Fruit fly (Drosophila melanogaster) whole organism, embryonic: ENCODE results near the gene CG32695.

Experiments
- Bgb ChIP-seq: fragments of 200-800 bp; sonication (Bioruptor generic); IDR thresholded peaks from 2 replicates; pipeline ENCODE4 v1.3.6; 2022; ENCODE audit warnings: missing biosample characterization, missing genetic modification characterization; ENCODE audit not compliant: partially characterized antibody
- CG11247 ChIP-seq: fragments of 200-800 bp; sonication (Bioruptor generic); IDR thresholded peaks from 2 replicates; pipeline ENCODE4 v1.3.6; 2022; ENCODE audit warnings: missing biosample characterization, missing genetic modification characterization
- CG1233 ChIP-seq: fragments of 200-800 bp; sonication (Bioruptor generic); optimal IDR thresholded peaks from 4 replicates; lab custom pipeline; 2018; ENCODE audit warnings: missing biosample characterization, mild to moderate bottlenecking, missing genetic modification characterization
- CG13775 ChIP-seq: fragments of 200-800 bp; sonication (Bioruptor generic); optimal IDR thresholded peaks from 3 replicates; lab custom pipeline; 2017; ENCODE audit warnings: missing biosample characterization, mild to moderate bottlenecking, missing genetic modification characterization
- CG16779 ChIP-seq: fragments of 200-800 bp; sonication (Bioruptor generic); IDR thresholded peaks from 2 replicates; pipeline ENCODE4 v1.3.6; 2022; ENCODE audit warnings: missing biosample characterization, missing genetic modification characterization
- CG17385 ChIP-seq: fragments of 200-800 bp; sonication (Bioruptor generic); optimal IDR thresholded peaks from 3 replicates; lab custom pipeline; 2018; ENCODE audit warnings: missing biosample characterization, mild to moderate bottlenecking, missing genetic modification characterization
- CG1832 ChIP-seq: fragments of 200-800 bp; sonication (Bioruptor generic); optimal IDR thresholded peaks from 2 replicates; lab custom pipeline; 2017; ENCODE audit warnings: missing biosample characterization, mild to moderate bottlenecking, missing genetic modification characterization, inconsistent platforms
- CG18619 ChIP-seq: fragments of 200-800 bp; sonication (Bioruptor generic); optimal IDR thresholded peaks from 3 replicates; lab custom pipeline; 2017; ENCODE audit warnings: missing biosample characterization, mild to moderate bottlenecking, missing genetic modification characterization
- CG2116 ChIP-seq: fragments of 200-800 bp; sonication (Bioruptor generic); optimal IDR thresholded peaks from 3 replicates; lab custom pipeline; 2018; ENCODE audit warnings: missing biosample characterization, mild to moderate bottlenecking, missing genetic modification characterization
- CG2875 ChIP-seq: fragments of 200-800 bp; sonication (Bioruptor generic); optimal IDR thresholded peaks from 2 replicates; lab custom pipeline; 2017; ENCODE audit warnings: missing biosample characterization, mild to moderate bottlenecking, missing genetic modification characterization, missing genetic modification reagents
- CG32532 ChIP-seq: fragments of 200-800 bp; sonication (Bioruptor generic); IDR thresholded peaks from 2 replicates; pipeline ENCODE4 v1.3.6; 2022; ENCODE audit warnings: missing biosample characterization, missing genetic modification characterization
- CG32767 ChIP-seq: fragments of 200-800 bp; sonication (Bioruptor generic); IDR thresholded peaks from 2 replicates; pipeline ENCODE4 v1.3.6; 2022; ENCODE audit warnings: missing biosample characterization, missing genetic modification characterization
- CG34376 ChIP-seq: fragments of 200-800 bp; sonication (Bioruptor generic); optimal IDR thresholded peaks from 2 replicates; lab custom pipeline; 2018; ENCODE audit warnings: missing biosample characterization, mild to moderate bottlenecking, missing genetic modification characterization
- CG3995 ChIP-seq: fragments of 200-800 bp; sonication (Bioruptor generic); optimal IDR thresholded peaks from 3 replicates; lab custom pipeline; 2016; ENCODE audit warnings: missing biosample characterization, missing genetic modification characterization
- CG7271 ChIP-seq: fragments of 200-800 bp; sonication (Bioruptor generic); optimal IDR thresholded peaks from 2 replicates; lab custom pipeline; 2018; ENCODE audit warnings: missing biosample characterization, mild to moderate bottlenecking, missing genetic modification characterization, moderate library complexity
- CG7556 ChIP-seq: fragments of 200-800 bp; sonication (Bioruptor generic); optimal IDR thresholded peaks from 2 replicates; lab custom pipeline; 2017; ENCODE audit warnings: missing biosample characterization, mild to moderate bottlenecking, missing genetic modification characterization
- CG9727 ChIP-seq: fragments of 200-800 bp; sonication (Bioruptor generic); optimal IDR thresholded peaks from 3 replicates; lab custom pipeline; 2017; ENCODE audit warnings: missing biosample characterization, mild to moderate bottlenecking, missing genetic modification characterization
- CG9932 ChIP-seq: fragments of 200-800 bp; sonication (Bioruptor generic); IDR thresholded peaks from 2 replicates; pipeline ENCODE4 v1.3.6; 2022; ENCODE audit warnings: missing biosample characterization, missing genetic modification characterization
- CkIIα-i1 ChIP-seq: fragments of 200-800 bp; sonication (Bioruptor generic); IDR thresholded peaks from 2 replicates; pipeline ENCODE4 v1.3.6; 2022; ENCODE audit warnings: missing biosample characterization, missing genetic modification characterization
- CoRest ChIP-seq: fragments of 200-800 bp; sonication (Bioruptor generic); optimal IDR thresholded peaks from 3 replicates; lab custom pipeline; 2018; ENCODE audit warnings: missing biosample characterization, mild to moderate bottlenecking, missing genetic modification characterization, moderate library complexity
- Dp ChIP-seq: fragments of 200-800 bp; sonication (Bioruptor generic); optimal IDR thresholded peaks from 2 replicates; lab custom pipeline; 2018; ENCODE audit warnings: missing biosample characterization, mild to moderate bottlenecking, missing genetic modification characterization, moderate library complexity
- E2f2 ChIP-seq: fragments of 200-800 bp; sonication (Bioruptor generic); IDR thresholded peaks from 2 replicates; pipeline ENCODE4 v1.3.6; 2022; ENCODE audit warnings: missing biosample characterization, missing genetic modification characterization
- HHEX ChIP-seq: fragments of 200-800 bp; sonication (Bioruptor generic); optimal IDR thresholded peaks from 3 replicates; lab custom pipeline; 2017; ENCODE audit warnings: missing biosample characterization, mild to moderate bottlenecking, missing genetic modification characterization, missing genetic modification reagents
- Hmr ChIP-seq: fragments of 200-800 bp; sonication (Bioruptor generic); optimal IDR thresholded peaks from 3 replicates; lab custom pipeline; 2017; ENCODE audit warnings: mild to moderate bottlenecking, missing biosample characterization, missing genetic modification reagents, missing genetic modification characterization
- Hsf ChIP-seq: fragments of 200-800 bp; sonication (Bioruptor generic); optimal IDR thresholded peaks from 3 replicates; lab custom pipeline; 2016; ENCODE audit warnings: missing biosample characterization, missing genetic modification characterization
- Lhr ChIP-seq: fragments of 200-800 bp; sonication (Bioruptor generic); optimal IDR thresholded peaks from 3 replicates; lab custom pipeline; 2017; ENCODE audit warnings: mild to moderate bottlenecking, missing biosample characterization, missing genetic modification reagents, missing genetic modification characterization
- Optix ChIP-seq: fragments of 200-800 bp; sonication (Bioruptor generic); IDR thresholded peaks from 3 replicates; pipeline ENCODE4 v1.3.6; 2022; ENCODE audit warnings: missing biosample characterization, missing genetic modification characterization
- Ptx1 ChIP-seq: fragments of 200-800 bp; sonication (Bioruptor generic); IDR thresholded peaks from 2 replicates; pipeline ENCODE4 v1.3.6; 2022; ENCODE audit warnings: missing biosample characterization, missing genetic modification characterization
- Scr ChIP-seq: fragments of 200-800 bp; sonication (Bioruptor generic); IDR thresholded peaks from 2 replicates; pipeline ENCODE4 v1.3.6; 2022; ENCODE audit warnings: missing biosample characterization, missing genetic modification characterization; ENCODE audit not compliant: partially characterized antibody
- Sox102F ChIP-seq: fragments of 200-800 bp; sonication (Bioruptor generic); optimal IDR thresholded peaks from 2 replicates; lab custom pipeline; 2018; ENCODE audit warnings: missing biosample characterization, mild to moderate bottlenecking, missing genetic modification characterization, moderate library complexity
- Ssrp ChIP-seq: fragments of 200-800 bp; sonication (Bioruptor generic); optimal IDR thresholded peaks from 2 replicates; lab custom pipeline; 2018; ENCODE audit warnings: missing biosample characterization, mild to moderate bottlenecking, missing genetic modification characterization, moderate library complexity
- bcd ChIP-seq: fragments of 200-800 bp; sonication (Bioruptor generic); optimal IDR thresholded peaks from 2 replicates; lab custom pipeline; 2017; ENCODE audit warnings: missing biosample characterization, mild to moderate bottlenecking, missing genetic modification characterization
- crc ChIP-seq: fragments of 200-800 bp; sonication (Bioruptor generic); optimal IDR thresholded peaks from 2 replicates; lab custom pipeline; 2016; ENCODE audit warnings: missing biosample characterization, missing genetic modification characterization
- cwo ChIP-seq: fragments of 200-800 bp; sonication (Bioruptor generic); optimal IDR thresholded peaks from 3 replicates; lab custom pipeline; 2017; ENCODE audit warnings: missing biosample characterization, missing genetic modification characterization, mild to moderate bottlenecking, moderate library complexity, missing genetic modification reagents
- dan ChIP-seq: fragments of 200-800 bp; sonication (Bioruptor generic); IDR thresholded peaks from 2 replicates; pipeline ENCODE4 v1.3.6; 2022; ENCODE audit warnings: missing biosample characterization, missing genetic modification characterization
- fd96Cb ChIP-seq: fragments of 200-800 bp; sonication (Bioruptor generic); optimal IDR thresholded peaks from 2 replicates; lab custom pipeline; 2018; ENCODE audit warnings: missing biosample characterization, mild to moderate bottlenecking, missing genetic modification characterization, moderate library complexity
- grau ChIP-seq: fragments of 200-800 bp; optimal IDR thresholded peaks from 3 replicates; lab custom pipeline; 2019; ENCODE audit warnings: missing biosample characterization, mild to moderate bottlenecking, missing genetic modification characterization, moderate library complexity
- hbn ChIP-seq: fragments of 200-800 bp; sonication (Bioruptor generic); IDR thresholded peaks from 2 replicates; pipeline ENCODE4 v1.3.6; 2022; ENCODE audit warnings: missing biosample characterization, missing genetic modification characterization; ENCODE audit not compliant: partially characterized antibody
- lab ChIP-seq: fragments of 200-800 bp; sonication (Bioruptor generic); optimal IDR thresholded peaks from 3 replicates; lab custom pipeline; 2017; ENCODE audit warnings: missing biosample characterization, missing genetic modification characterization, mild to moderate bottlenecking, moderate library complexity, missing genetic modification reagents
- lmd ChIP-seq: fragments of 200-800 bp; sonication (Bioruptor generic); IDR thresholded peaks from 2 replicates; pipeline ENCODE4 v1.3.6; 2022; ENCODE audit warnings: missing biosample characterization, missing genetic modification characterization
- mirr ChIP-seq: fragments of 200-800 bp; sonication (Bioruptor generic); optimal IDR thresholded peaks from 3 replicates; lab custom pipeline; 2018; ENCODE audit warnings: missing biosample characterization, mild to moderate bottlenecking, missing genetic modification characterization
- pb ChIP-seq: fragments of 200-800 bp; sonication (Bioruptor generic); optimal IDR thresholded peaks from 3 replicates; lab custom pipeline; 2016; ENCODE audit warnings: missing biosample characterization, missing genetic modification characterization
- ro ChIP-seq: fragments of 200-800 bp; sonication (Bioruptor generic); IDR thresholded peaks from 2 replicates; pipeline ENCODE4 v1.3.6; 2022; ENCODE audit warnings: missing biosample characterization, missing genetic modification characterization
- sr ChIP-seq: fragments of 200-800 bp; sonication (Bioruptor generic); IDR thresholded peaks from 3 replicates; pipeline ENCODE4 v1.3.6; 2022; ENCODE audit warnings: missing biosample characterization, missing genetic modification characterization
- stwl ChIP-seq: fragments of 200-800 bp; sonication (Bioruptor generic); optimal IDR thresholded peaks from 3 replicates; lab custom pipeline; 2018; ENCODE audit warnings: missing biosample characterization, mild to moderate bottlenecking, missing genetic modification characterization, moderate library complexity
- usp ChIP-seq: fragments of >200 bp; optimal IDR thresholded peaks from 2 replicates; lab custom pipeline; 2017; ENCODE audit warnings: missing biosample characterization, missing genetic modification characterization
- zen ChIP-seq: fragments of 200-800 bp; sonication (Bioruptor generic); optimal IDR thresholded peaks from 3 replicates; lab custom pipeline; 2018; ENCODE audit warnings: missing biosample characterization, mild to moderate bottlenecking, missing genetic modification characterization, moderate library complexity
- zfh2 ChIP-seq: fragments of 200-800 bp; sonication (Bioruptor generic); optimal IDR thresholded peaks from 2 replicates; lab custom pipeline; 2016; ENCODE audit warnings: missing biosample characterization, missing genetic modification characterization

The CG32695 gene

dm6 chrX:9875948-9876853 is 2.3 kb upstream of the CG32695 start, which contains the start of gene CG15247 (continued):
- TF ChIP-seq Dp (GFP tag; lab: Kevin White, UChicago) (no peak), CG11247 (GFP tag; lab: Robert Waterston, UW) (peak; percentile 79), Sox102F (GFP tag; lab: Kevin White, UChicago) (peak; percentile 79), mirr (GFP tag; lab: Kevin White, UChicago) (no peak), zfh2 (GFP tag; lab: Kevin White, UChicago) (peak; percentile 66), CG2875 (GFP tag; lab: Kevin White, UChicago) (peak; percentile 43), Ptx1 (GFP tag; lab: Robert Waterston, UW) (peak; percentile 87), Optix (peak; percentile 52; the same call in 1 of the 3 replicates), CG7271 (tag; lab: Kevin White, UChicago) (no peak), CG9727 (GFP tag; lab: Kevin White, UChicago) (peak; percentile 67), Lhr (GFP tag; lab: Kevin White, UChicago) (peak; percentile 8), Scr (GFP tag; lab: Robert Waterston, UW) (no peak), CG7556 (GFP tag; lab: Kevin White, UChicago) (peak; percentile 66), cwo (GFP tag; lab: Kevin White, UChicago) (peak; percentile 41), CoRest (tag; lab: Kevin White, UChicago) (peak; percentile 84), stwl (tag; lab: Kevin White, UChicago) (no peak), crc (GFP tag; lab: Kevin White, UChicago) (peak; percentile 17), CG34376 (GFP tag; lab: Kevin White, UChicago) (no peak), Ssrp (tag; lab: Kevin White, UChicago) (peak; percentile 73), sr (peak; percentile 96), lab (peak; percentile 70), hbn (GFP tag; lab: Robert Waterston, UW) (no peak), grau (tag; lab: Kevin White, UChicago) (peak; percentile 89), bcd (GFP tag; lab: Kevin White, UChicago) (peak; percentile 67), pb (GFP tag; lab: Kevin White, UChicago) (no peak), CkIIα-i1 (GFP tag; lab: Robert Waterston, UW) (no peak), CG2116 (GFP tag; lab: Kevin White, UChicago) (no peak), fd96Cb (tag; lab: Kevin White, UChicago) (peak; percentile 75), CG32532 (GFP tag; lab: Robert Waterston, UW) (peak; percentile 87), CG1233 (GFP tag; lab: Kevin White, UChicago) (peak; percentile 50), CG3995 (GFP tag; lab: Kevin White, UChicago) (peak; percentile 28), Hmr (GFP tag; lab: Kevin White, UChicago) (peak; percentile 62), CG18619 (GFP tag; lab: Kevin White, UChicago) (peak; percentile 37), lmd (GFP tag; lab: Robert Waterston, UW) (peak; percentile 82), usp (GFP tag; lab: Kevin White, UChicago) (no peak), ro (GFP tag; lab: Robert Waterston, UW) (peak; percentile 64), zen (tag; lab: Kevin White, UChicago) (peak; percentile 40), CG9932 (peak; percentile 88), CG13775 (GFP tag; lab: Kevin White, UChicago) (peak; percentile 60), CG1832 (GFP tag; lab: Kevin White, UChicago) (peak; percentile 73), E2f2 (GFP tag; lab: Robert Waterston, UW) (peak; percentile 42), CG17385 (GFP tag; lab: Kevin White, UChicago) (peak; percentile 77), HHEX (peak; percentile 30), Hsf (GFP tag; lab: Kevin White, UChicago) (peak; percentile 77), dan (GFP tag; lab: Robert Waterston, UW) (no peak), CG32767 (no peak; the same call in 1 of the 2 replicates), Bgb (no peak), CG16779 (GFP tag; lab: Robert Waterston, UW) (no peak)
